Worm (Caenorhabditis elegans): ENCODE results near the gene pqn-2.

DNA sequence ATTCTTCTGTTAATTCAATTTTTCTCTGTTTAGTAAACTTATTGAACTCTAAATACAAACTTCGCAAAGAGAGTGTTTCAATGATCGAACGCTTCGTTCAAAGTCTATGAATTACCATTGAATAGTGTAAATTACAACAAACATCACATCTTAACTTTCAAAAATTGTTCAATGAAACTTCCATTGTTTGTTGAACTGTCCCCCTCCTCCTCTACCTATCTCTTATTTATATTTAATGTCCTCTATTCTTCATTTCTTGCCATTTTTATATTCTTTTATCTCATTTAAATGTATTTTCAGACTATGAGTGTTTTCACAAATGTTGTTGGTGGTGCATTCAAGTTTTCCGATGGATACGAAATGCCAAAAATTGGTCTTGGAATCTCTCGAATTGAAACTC lies 43.0 kb upstream of the pqn-2 start, which contains the start of gene K07C5.2:
- TF ChIP-seq tbx-2 (tag; optimal IDR thresholded peaks at IDR 0.05): no peak
- no peak for TF ChIP-seq F16B12.6 (tag; optimal IDR thresholded peaks at IDR 0.05)
- TF ChIP-seq mab-9 (GFP tag; IDR thresholded peaks at IDR 0.05): no peak
- no peak for TF ChIP-seq nhr-11 (tag; optimal IDR thresholded peaks at IDR 0.05)
- TF ChIP-seq ztf-11 (tag; optimal IDR thresholded peaks at IDR 0.05): no peak
- TF ChIP-seq unc-130 (tag; optimal IDR thresholded peaks at IDR 0.05): no peak
- no peak for TF ChIP-seq nhr-237 (tag; optimal IDR thresholded peaks at IDR 0.05)
- TF ChIP-seq ces-1 (GFP tag; optimal IDR thresholded peaks at IDR 0.05): no peak
- TF ChIP-seq lin-14 (GFP tag; optimal IDR thresholded peaks at IDR 0.05): no peak

Data from whole organism, L1 larva.